Worm (Caenorhabditis elegans): ENCODE results near the gene nep-6.

The nep-6 gene

ce11 chrII:3381510-3381909 lies 35.1 kb upstream of the nep-6 start, which contains the start of gene T06D4.1:
Gene T06D4.1, plus strand, starts transcription at chrII:3381830.
- TF ChIP-seq dpl-1 (GFP tag; optimal IDR thresholded peaks at IDR 0.05) (peak; percentile 1), aptf-2 (GFP tag; conservative IDR thresholded peaks at IDR 0.05) (0 out of 2 replicates have a peak, but pooled peaks have one; percentile 5), nhr-90 (tag; optimal IDR thresholded peaks at IDR 0.05) (no peak), unc-130 (GFP tag; optimal IDR thresholded peaks at IDR 0.05) (no peak), madf-6 (GFP tag; IDR thresholded peaks at IDR 0.05) (peak; percentile 69), snpc-1.1 (tag; optimal IDR thresholded peaks at IDR 0.05; ENCODE audit: insufficient read depth) (peak; percentile 12), F23B12.7 (tag; optimal IDR thresholded peaks at IDR 0.05; ENCODE audit: insufficient read depth) (no peak), efl-1 (GFP tag; optimal IDR thresholded peaks at IDR 0.05) (peak; percentile 80), madf-8 (GFP tag; conservative IDR thresholded peaks at IDR 0.05) (peak; percentile 76), F57C9.4 (tag; optimal IDR thresholded peaks at IDR 0.05) (no peak)

- no peak for TF ChIP-seq attf-5 (GFP tag; optimal IDR thresholded peaks at IDR 0.05)
- no peak for TF ChIP-seq F57C9.4 (tag; optimal IDR thresholded peaks at IDR 0.05)
- no peak for TF ChIP-seq somi-1 (GFP tag; optimal IDR thresholded peaks at IDR 0.05)
- TF ChIP-seq lsl-1 (GFP tag; optimal IDR thresholded peaks at IDR 0.05) = no peak
- TF ChIP-seq fkh-3 (tag; optimal IDR thresholded peaks at IDR 0.05) = no peak
- no peak for TF ChIP-seq hmg-1.2 (GFP tag; IDR thresholded peaks at IDR 0.05)
Observed at ce11 chrII:3383116-3383515, 33.5 kb upstream of the nep-6 start.

ce11 chrII:3385736-3386135 lies 30.9 kb upstream of the nep-6 start, which contains the start of gene T06D4.2:
Gene T06D4.2, minus strand, starts transcription at chrII:3385905.
- no peak for TF ChIP-seq fkh-3 (tag; optimal IDR thresholded peaks at IDR 0.05)
- no peak for TF ChIP-seq Y53G8AR.9 (GFP tag; conservative IDR thresholded peaks at IDR 0.05)
- TF ChIP-seq ztf-22 (GFP tag; optimal IDR thresholded peaks at IDR 0.05) = no peak
- TF ChIP-seq F23B12.7 (tag; optimal IDR thresholded peaks at IDR 0.05; ENCODE audit: insufficient read depth) = no peak
- TF ChIP-seq snpc-1.3 (tag; optimal IDR thresholded peaks at IDR 0.05; ENCODE audit: insufficient read depth) = no peak
- TF ChIP-seq egl-18 (GFP tag; IDR thresholded peaks at IDR 0.05) = no peak
- no peak for TF ChIP-seq B0336.3 (GFP tag; IDR thresholded peaks at IDR 0.05)
- no peak for TF ChIP-seq mes-4 (tag; optimal IDR thresholded peaks at IDR 0.05)
- no peak for TF ChIP-seq lin-26 (GFP tag; IDR thresholded peaks at IDR 0.05)
- TF ChIP-seq ccch-3 (GFP tag; optimal IDR thresholded peaks at IDR 0.05) = no peak
- TF ChIP-seq lsy-27 (tag; optimal IDR thresholded peaks at IDR 0.05; ENCODE audit: borderline replicate concordance, insufficient read depth) = no peak
- no peak for TF ChIP-seq hmg-20 (GFP tag; IDR thresholded peaks at IDR 0.05)
- no peak for TF ChIP-seq D2030.7 (GFP tag; IDR thresholded peaks at IDR 0.05)
- no peak for TF ChIP-seq ztf-3 (GFP tag; optimal IDR thresholded peaks at IDR 0.05)
- no peak for TF ChIP-seq K12H6.12 (tag; optimal IDR thresholded peaks at IDR 0.05)
- TF ChIP-seq chd-7 (tag; optimal IDR thresholded peaks at IDR 0.05) = no peak
- TF ChIP-seq ztf-25 (GFP tag; IDR thresholded peaks at IDR 0.05) = no peak
- no peak for TF ChIP-seq lir-1 (GFP tag; conservative IDR thresholded peaks at IDR 0.05)

ce11 chrII:3387503-3387902 lies 29.1 kb upstream of the nep-6 start, which contains the start of gene T06D4.6:
Gene T06D4.6, minus strand, starts transcription at chrII:3387603.
- TF ChIP-seq egl-18 (GFP tag; IDR thresholded peaks at IDR 0.05) = no peak
- peak; percentile 52; the same call in 1 of the 2 replicates for TF ChIP-seq hmg-1.2 (GFP tag; IDR thresholded peaks at IDR 0.05)

DNA sequence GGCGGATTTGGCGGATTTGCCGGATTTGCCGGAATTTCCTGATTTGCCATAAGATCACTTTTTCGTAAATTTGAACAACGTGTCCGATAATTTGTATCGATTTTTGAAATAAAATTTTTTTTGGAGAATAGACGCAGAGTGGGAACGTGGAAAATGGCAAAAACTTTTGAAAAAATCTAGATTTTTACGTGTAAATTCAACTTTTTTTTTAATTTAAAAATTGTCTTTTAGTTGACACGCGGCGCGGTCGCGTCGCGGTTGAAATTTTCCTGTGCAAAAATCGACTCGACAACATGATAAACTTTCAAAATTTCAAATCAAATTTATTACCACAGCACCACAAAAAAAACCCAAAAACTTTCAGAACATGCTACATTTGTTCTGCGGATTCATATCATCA lies 21.1 kb upstream of the nep-6 start, which contains the start of gene nep-20:
Gene nep-20 (minus strand): TSS at position 101 of the 400 bp plus-strand sequence.
- TF ChIP-seq gei-17 (GFP tag; optimal IDR thresholded peaks at IDR 0.05) = no peak
- no peak for TF ChIP-seq egrh-3 (GFP tag; IDR thresholded peaks at IDR 0.05)
- TF ChIP-seq ztf-22 (GFP tag; optimal IDR thresholded peaks at IDR 0.05) = no peak
- TF ChIP-seq nhr-80 (tag; optimal IDR thresholded peaks at IDR 0.05) = no peak
- no peak for TF ChIP-seq ceh-100 (GFP tag; IDR thresholded peaks at IDR 0.05)
- no peak for TF ChIP-seq ceh-79 (tag; optimal IDR thresholded peaks at IDR 0.05)
- TF ChIP-seq ceh-58 (GFP tag; IDR thresholded peaks at IDR 0.05) = no peak
- TF ChIP-seq attf-6 (GFP tag; IDR thresholded peaks at IDR 0.05) = no peak
- TF ChIP-seq sea-2 (GFP tag; IDR thresholded peaks at IDR 0.05) = no peak
- no peak for TF ChIP-seq Y53F4B.3 (GFP tag; IDR thresholded peaks at IDR 0.05)
- TF ChIP-seq unc-62 (GFP tag; optimal IDR thresholded peaks at IDR 0.05) = no peak
- no peak for TF ChIP-seq egl-44 (GFP tag; IDR thresholded peaks at IDR 0.05)
- TF ChIP-seq hsf-1 (GFP tag; IDR thresholded peaks at IDR 0.05) = no peak

All from whole organism, young adult.